Fruit fly (Drosophila melanogaster) whole organism, embryonic: Measurements from ENCODE around the gene CG31454.

Experiments used
- Atf3 ChIP-seq: fragments of 200-800 bp; sonication (Bioruptor generic); optimal IDR thresholded peaks from 3 replicates; lab custom pipeline; 2016; ENCODE audit warnings: missing biosample characterization, missing genetic modification characterization
- Bdp1 ChIP-seq: fragments of 200-800 bp; sonication (Bioruptor generic); optimal IDR thresholded peaks from 3 replicates; lab custom pipeline; 2016; ENCODE audit warnings: missing biosample characterization, missing genetic modification characterization
- Bteb2 ChIP-seq: fragments of 200-800 bp; sonication (Bioruptor generic); optimal IDR thresholded peaks from 2 replicates; lab custom pipeline; 2016; ENCODE audit warnings: missing biosample characterization, missing genetic modification characterization
- CG11085 ChIP-seq: fragments of 200-800 bp; sonication (Bioruptor generic); IDR thresholded peaks from 2 replicates; pipeline ENCODE4 v1.3.6; 2022; ENCODE audit warnings: missing biosample characterization, missing genetic modification characterization
- CG11093 ChIP-seq: fragments of 200-800 bp; sonication (Bioruptor generic); IDR thresholded peaks from 3 replicates; pipeline ENCODE4 v1.3.6; 2022; ENCODE audit warnings: missing biosample characterization, missing genetic modification characterization
- CG11247 ChIP-seq: fragments of 200-800 bp; sonication (Bioruptor generic); IDR thresholded peaks from 2 replicates; pipeline ENCODE4 v1.3.6; 2022; ENCODE audit warnings: missing biosample characterization, missing genetic modification characterization
- CG14441 ChIP-seq: fragments of 200-800 bp; sonication (Bioruptor generic); IDR thresholded peaks from 2 replicates; pipeline ENCODE4 v1.3.6; 2022; ENCODE audit warnings: missing biosample characterization, missing genetic modification characterization
- CG14667 ChIP-seq: fragments of 200-800 bp; sonication (Bioruptor generic); IDR thresholded peaks from 2 replicates; pipeline ENCODE4 v1.3.6; 2022; ENCODE audit warnings: missing biosample characterization, missing genetic modification characterization
- CG15514 ChIP-seq: fragments of 200-800 bp; sonication (Bioruptor generic); optimal IDR thresholded peaks from 3 replicates; lab custom pipeline; 2017; ENCODE audit warnings: missing biosample characterization, missing genetic modification characterization, mild to moderate bottlenecking, moderate library complexity, missing genetic modification reagents
- CG15601 ChIP-seq: fragments of 200-800 bp; sonication (Bioruptor generic); optimal IDR thresholded peaks from 3 replicates; lab custom pipeline; 2019; ENCODE audit warnings: missing biosample characterization, mild to moderate bottlenecking, missing genetic modification characterization, moderate library complexity
- CG17361 ChIP-seq: fragments of 200-800 bp; sonication (Bioruptor generic); IDR thresholded peaks from 3 replicates; pipeline ENCODE4 v1.3.6; 2022; ENCODE audit warnings: missing biosample characterization, missing genetic modification characterization
- CG17829 ChIP-seq: fragments of 200-800 bp; optimal IDR thresholded peaks from 2 replicates; lab custom pipeline; 2019; ENCODE audit warnings: missing biosample characterization, mild to moderate bottlenecking, missing genetic modification characterization, moderate library complexity
- CG18476 ChIP-seq: fragments of 200-800 bp; sonication (Bioruptor generic); optimal IDR thresholded peaks from 2 replicates; lab custom pipeline; 2016; ENCODE audit warnings: missing biosample characterization, mild to moderate bottlenecking, missing genetic modification characterization
- CG2129 ChIP-seq: fragments of 200-800 bp; sonication (Bioruptor generic); IDR thresholded peaks from 2 replicates; pipeline ENCODE4 v1.3.6; 2022; ENCODE audit warnings: missing biosample characterization, missing genetic modification characterization; ENCODE audit not compliant: partially characterized antibody
- CG2678 ChIP-seq: fragments of 200-800 bp; sonication (Bioruptor generic); optimal IDR thresholded peaks from 3 replicates; lab custom pipeline; 2019; ENCODE audit warnings: missing biosample characterization, mild to moderate bottlenecking, missing genetic modification characterization, moderate library complexity
- CG32532 ChIP-seq: fragments of 200-800 bp; sonication (Bioruptor generic); IDR thresholded peaks from 2 replicates; pipeline ENCODE4 v1.3.6; 2022; ENCODE audit warnings: missing biosample characterization, missing genetic modification characterization
- CG3995 ChIP-seq: fragments of 200-800 bp; sonication (Bioruptor generic); optimal IDR thresholded peaks from 3 replicates; lab custom pipeline; 2016; ENCODE audit warnings: missing biosample characterization, missing genetic modification characterization
- CG4424 ChIP-seq: fragments of 200-800 bp; sonication (Bioruptor generic); optimal IDR thresholded peaks from 3 replicates; lab custom pipeline; 2016; ENCODE audit warnings: missing biosample characterization, missing genetic modification characterization
- CG4707 ChIP-seq: fragments of 200-800 bp; sonication (Bioruptor generic); optimal IDR thresholded peaks from 2 replicates; lab custom pipeline; 2018; ENCODE audit warnings: missing biosample characterization, mild to moderate bottlenecking, missing genetic modification characterization, moderate library complexity
- CG4854 ChIP-seq: fragments of 200-800 bp; sonication (Bioruptor generic); optimal IDR thresholded peaks from 2 replicates; lab custom pipeline; 2016; ENCODE audit warnings: missing biosample characterization, missing genetic modification characterization, inconsistent platforms
- CG6791 ChIP-seq: fragments of 200-800 bp; sonication (Bioruptor generic); IDR thresholded peaks from 3 replicates; pipeline ENCODE4 v1.3.6; 2022; ENCODE audit warnings: missing biosample characterization, missing genetic modification characterization; ENCODE audit not compliant: partially characterized antibody
- CG7372 ChIP-seq: fragments of 200-800 bp; sonication (Bioruptor generic); IDR thresholded peaks from 2 replicates; pipeline ENCODE4 v1.3.6; 2022; ENCODE audit warnings: missing biosample characterization, missing genetic modification characterization
- CG9437 ChIP-seq: fragments of 200-800 bp; sonication (Bioruptor generic); optimal IDR thresholded peaks from 2 replicates; lab custom pipeline; 2018; ENCODE audit warnings: missing biosample characterization, mild to moderate bottlenecking, missing genetic modification characterization
- CoRest ChIP-seq: fragments of 200-800 bp; sonication (Bioruptor generic); optimal IDR thresholded peaks from 3 replicates; lab custom pipeline; 2018; ENCODE audit warnings: missing biosample characterization, mild to moderate bottlenecking, missing genetic modification characterization, moderate library complexity
- Dfd ChIP-seq, 2 experiments: fragments of >200 bp; optimal IDR thresholded peaks; 2 replicates each; lab custom pipeline; 2017; ENCODE audit warnings: missing biosample characterization in 2 of 2, missing genetic modification characterization in 2 of 2
- Ets97D ChIP-seq: fragments of 200-800 bp; sonication (Bioruptor generic); optimal IDR thresholded peaks from 3 replicates; lab custom pipeline; 2016; ENCODE audit warnings: missing biosample characterization, missing genetic modification characterization
- Gug ChIP-seq: fragments of 200-800 bp; sonication (Bioruptor generic); IDR thresholded peaks from 4 replicates; pipeline ENCODE4 v1.3.6; 2022; ENCODE audit warnings: missing biosample characterization, missing genetic modification characterization
- HLHmδ ChIP-seq: fragments of 200-800 bp; sonication (Bioruptor generic); optimal IDR thresholded peaks from 2 replicates; lab custom pipeline; 2018; ENCODE audit warnings: missing biosample characterization, mild to moderate bottlenecking, missing genetic modification characterization, moderate library complexity
- Hr3 ChIP-seq: fragments of 200-800 bp; sonication (Bioruptor generic); optimal IDR thresholded peaks from 3 replicates; lab custom pipeline; 2016; ENCODE audit warnings: missing biosample characterization, missing genetic modification characterization
- Hr39 ChIP-seq: fragments of >200 bp; optimal IDR thresholded peaks from 2 replicates; lab custom pipeline; 2017
- Lpt ChIP-seq: fragments of >200 bp; optimal IDR thresholded peaks from 2 replicates; lab custom pipeline; 2018; ENCODE audit warnings: missing biosample characterization, missing genetic modification characterization
- MESR4 ChIP-seq: fragments of 200-800 bp; sonication (Bioruptor generic); optimal IDR thresholded peaks from 2 replicates; lab custom pipeline; 2018; ENCODE audit warnings: missing biosample characterization, mild to moderate bottlenecking, missing genetic modification characterization, moderate library complexity
- Myb ChIP-seq: fragments of 200-800 bp; sonication (Bioruptor generic); optimal IDR thresholded peaks from 2 replicates; lab custom pipeline; 2016; ENCODE audit warnings: missing biosample characterization, missing genetic modification characterization
- NFAT ChIP-seq: fragments of 200-800 bp; sonication (Bioruptor generic); IDR thresholded peaks from 2 replicates; pipeline ENCODE4 v1.3.6; 2022; ENCODE audit warnings: missing biosample characterization, missing genetic modification characterization
- Nf-YA ChIP-seq: fragments of 200-800 bp; sonication (Bioruptor generic); IDR thresholded peaks from 2 replicates; pipeline ENCODE4 v1.3.6; 2022; ENCODE audit warnings: missing biosample characterization, missing genetic modification characterization
- Scr ChIP-seq: fragments of 200-800 bp; sonication (Bioruptor generic); IDR thresholded peaks from 2 replicates; pipeline ENCODE4 v1.3.6; 2022; ENCODE audit warnings: missing biosample characterization, missing genetic modification characterization; ENCODE audit not compliant: partially characterized antibody
- Xbp1 ChIP-seq: fragments of 200-800 bp; sonication (Bioruptor generic); optimal IDR thresholded peaks from 3 replicates; lab custom pipeline; 2016; ENCODE audit warnings: missing biosample characterization, mild to moderate bottlenecking, missing genetic modification characterization
- abd-A ChIP-seq: fragments of 200-800 bp; sonication (Bioruptor generic); optimal IDR thresholded peaks from 3 replicates; lab custom pipeline; 2019; ENCODE audit warnings: missing biosample characterization, mild to moderate bottlenecking, missing genetic modification characterization, moderate library complexity
- bab2 ChIP-seq: fragments of 200-800 bp; sonication (Bioruptor generic); optimal IDR thresholded peaks from 2 replicates; lab custom pipeline; 2016; ENCODE audit warnings: missing biosample characterization, missing genetic modification characterization
- bbx ChIP-seq: fragments of 200-800 bp; sonication (Bioruptor generic); IDR thresholded peaks from 2 replicates; pipeline ENCODE4 v1.3.6; 2022; ENCODE audit warnings: missing biosample characterization, missing genetic modification characterization; ENCODE audit not compliant: partially characterized antibody
- chn ChIP-seq: fragments of 200-800 bp; sonication (Bioruptor generic); optimal IDR thresholded peaks from 2 replicates; lab custom pipeline; 2016; ENCODE audit warnings: missing biosample characterization, missing genetic modification characterization
- dysf ChIP-seq: fragments of 200-800 bp; sonication (Bioruptor generic); IDR thresholded peaks from 3 replicates; pipeline ENCODE4 v1.3.6; 2022; ENCODE audit warnings: missing biosample characterization, missing genetic modification characterization
- ewg ChIP-seq: fragments of 200-800 bp; sonication (Bioruptor generic); optimal IDR thresholded peaks from 3 replicates; lab custom pipeline; 2017; ENCODE audit warnings: mild to moderate bottlenecking, missing biosample characterization, missing genetic modification reagents, missing genetic modification characterization
- gcm ChIP-seq: fragments of 200-800 bp; sonication (Bioruptor generic); optimal IDR thresholded peaks from 2 replicates; lab custom pipeline; 2019; ENCODE audit warnings: missing biosample characterization, mild to moderate bottlenecking, missing genetic modification characterization, moderate library complexity
- lilli ChIP-seq: fragments of 200-800 bp; sonication (Bioruptor generic); optimal IDR thresholded peaks from 3 replicates; lab custom pipeline; 2016; ENCODE audit warnings: missing biosample characterization, missing genetic modification characterization
- mirr ChIP-seq: fragments of 200-800 bp; sonication (Bioruptor generic); optimal IDR thresholded peaks from 3 replicates; lab custom pipeline; 2018; ENCODE audit warnings: missing biosample characterization, mild to moderate bottlenecking, missing genetic modification characterization
- pum ChIP-seq: fragments of 200-800 bp; sonication (Bioruptor generic); optimal IDR thresholded peaks from 2 replicates; lab custom pipeline; 2016; ENCODE audit warnings: missing biosample characterization, missing genetic modification characterization
- row ChIP-seq: fragments of 200-800 bp; sonication (Bioruptor generic); IDR thresholded peaks from 3 replicates; pipeline ENCODE4 v1.3.6; 2022; ENCODE audit warnings: missing biosample characterization, missing genetic modification characterization
- stwl ChIP-seq: fragments of 200-800 bp; sonication (Bioruptor generic); optimal IDR thresholded peaks from 3 replicates; lab custom pipeline; 2018; ENCODE audit warnings: missing biosample characterization, mild to moderate bottlenecking, missing genetic modification characterization, moderate library complexity
- toy ChIP-seq: fragments of 200-800 bp; sonication (Bioruptor generic); IDR thresholded peaks from 2 replicates; pipeline ENCODE4 v1.3.6; 2022; ENCODE audit warnings: missing biosample characterization, missing genetic modification characterization
- unc-4 ChIP-seq: fragments of 200-800 bp; sonication (Bioruptor generic); IDR thresholded peaks from 2 replicates; pipeline ENCODE4 v1.3.6; 2022; ENCODE audit warnings: missing biosample characterization, missing genetic modification characterization; ENCODE audit not compliant: partially characterized antibody
- zfh2 ChIP-seq: fragments of 200-800 bp; sonication (Bioruptor generic); optimal IDR thresholded peaks from 2 replicates; lab custom pipeline; 2016; ENCODE audit warnings: missing biosample characterization, missing genetic modification characterization

The CG31454 gene

dm6 chr3R:8563774-8564173, 42.3 kb downstream of the CG31454 start, which contains the start of gene Cenp-C (continued):
- no peak for TF ChIP-seq CG9437 (GFP tag; lab: Kevin White, UChicago)
- no peak for TF ChIP-seq CG2678
- TF ChIP-seq NFAT (GFP tag; lab: Robert Waterston, UW), result 0 out of 2 replicates have a peak, but pooled peaks have one; percentile 17
- TF ChIP-seq MESR4, result no peak
- peak; percentile 45 for TF ChIP-seq pum (GFP tag; lab: Kevin White, UChicago)
- no peak for TF ChIP-seq abd-A (tag; lab: Kevin White, UChicago)
- peak; percentile 51 for TF ChIP-seq CG17829 (tag; lab: Kevin White, UChicago)
- TF ChIP-seq CG3995 (GFP tag; lab: Kevin White, UChicago), result no peak
- no peak for TF ChIP-seq Nf-YA (GFP tag; lab: Robert Waterston, UW)
- no peak for TF ChIP-seq CG11093 (GFP tag; lab: Robert Waterston, UW)
- no peak for TF ChIP-seq mirr (GFP tag; lab: Kevin White, UChicago)
- TF ChIP-seq CG14441 (GFP tag; lab: Robert Waterston, UW), result no peak
- TF ChIP-seq CG32532 (GFP tag; lab: Robert Waterston, UW), result peak; percentile 46
- TF ChIP-seq Hr39 (lab: Kevin White, UChicago), result no peak
- TF ChIP-seq CG11085 (GFP tag; lab: Robert Waterston, UW), result no peak
- TF ChIP-seq Bdp1 (GFP tag; lab: Kevin White, UChicago), result no peak
- TF ChIP-seq CG11247 (GFP tag; lab: Robert Waterston, UW), result no peak
- TF ChIP-seq ewg (GFP tag; lab: Kevin White, UChicago), result no peak
- no peak for TF ChIP-seq unc-4 (GFP tag; lab: Robert Waterston, UW)
- peak; percentile 41 for TF ChIP-seq CG18476 (GFP tag; lab: Kevin White, UChicago)
- TF ChIP-seq CG2129, result no peak
- peak; percentile 18; the same call in 2 of the 4 replicates for TF ChIP-seq Gug (GFP tag; lab: Robert Waterston, UW)
- TF ChIP-seq HLHmδ (GFP tag; lab: Kevin White, UChicago), result no peak
- TF ChIP-seq bbx (GFP tag; lab: Robert Waterston, UW), result no peak
- peak; percentile 47 for TF ChIP-seq Myb (GFP tag; lab: Kevin White, UChicago)
- peak; percentile 49; the same call in 1 of the 2 replicates for TF ChIP-seq Scr (GFP tag; lab: Robert Waterston, UW)
- TF ChIP-seq Hr3 (GFP tag; lab: Kevin White, UChicago), result peak; percentile 17
- peak; percentile 64 for TF ChIP-seq stwl (tag; lab: Kevin White, UChicago)
- no peak for TF ChIP-seq CG6791 (GFP tag; lab: Robert Waterston, UW)
- TF ChIP-seq lilli (GFP tag; lab: Kevin White, UChicago), result peak; percentile 64
- no peak for TF ChIP-seq Dfd (GFP tag; optimal IDR thresholded peaks at IDR 0.05; lab: Kevin White, UChicago)
- peak; percentile 56 for TF ChIP-seq CoRest (tag; lab: Kevin White, UChicago)
- TF ChIP-seq chn (GFP tag; lab: Kevin White, UChicago), result peak; percentile 24
- no peak for TF ChIP-seq CG17361 (GFP tag; lab: Robert Waterston, UW)
- no peak for TF ChIP-seq CG7372 (GFP tag; lab: Robert Waterston, UW)
- peak; percentile 37; the same call in 1 of the 3 replicates for TF ChIP-seq dysf (GFP tag; lab: Robert Waterston, UW)
- TF ChIP-seq Bteb2, result peak; percentile 18
- no peak for TF ChIP-seq toy (GFP tag; lab: Robert Waterston, UW)
- TF ChIP-seq CG4424 (GFP tag; lab: Kevin White, UChicago), result peak; percentile 35
- TF ChIP-seq CG15601 (tag; lab: Kevin White, UChicago), result no peak
- peak; percentile 53 for TF ChIP-seq CG15514 (GFP tag; lab: Kevin White, UChicago)
- peak; percentile 71; the same call in 2 of the 3 replicates for TF ChIP-seq row (GFP tag; lab: Robert Waterston, UW)
- peak; percentile 60 for TF ChIP-seq Xbp1 (GFP tag; lab: Kevin White, UChicago)
- no peak for TF ChIP-seq CG4707 (GFP tag; lab: Kevin White, UChicago)
- no peak for TF ChIP-seq gcm (GFP tag; lab: Kevin White, UChicago)
- peak; percentile 72 for TF ChIP-seq Ets97D (GFP tag; lab: Kevin White, UChicago)
- no peak for TF ChIP-seq CG14667 (GFP tag; lab: Robert Waterston, UW)
- TF ChIP-seq zfh2 (GFP tag; lab: Kevin White, UChicago), result peak; percentile 36
- no peak for TF ChIP-seq Atf3
- TF ChIP-seq CG4854 (GFP tag; lab: Kevin White, UChicago), result no peak
- no peak for TF ChIP-seq Lpt (GFP tag; lab: Kevin White, UChicago)
- peak; percentile 33 for TF ChIP-seq bab2 (GFP tag; lab: Kevin White, UChicago)
